Worm (Caenorhabditis elegans): Measurements from ENCODE around the gene str-77.

Gene str-77

DNA sequence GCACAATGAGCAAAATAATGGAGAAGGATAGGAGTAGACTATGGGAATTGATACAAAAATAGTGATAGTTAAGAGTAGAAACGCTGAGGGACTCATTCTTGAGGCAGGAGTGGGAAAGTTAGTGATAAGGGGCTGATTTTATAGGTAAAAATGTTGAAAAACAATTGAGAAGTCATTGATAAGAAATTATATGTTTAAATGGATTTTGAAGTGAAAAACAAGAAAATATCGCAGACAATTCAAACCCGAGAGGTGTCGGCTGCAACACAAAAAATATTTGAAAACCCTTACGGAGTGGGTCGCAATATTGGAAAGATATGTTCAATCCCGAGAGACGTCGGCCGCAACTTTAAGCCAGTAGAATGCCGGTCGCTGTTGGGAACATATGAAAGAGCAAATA is 22.0 kb upstream of the str-77 start, which contains the start of gene spp-29:
TSS of gene spp-29 (minus strand) at position 101 of the 400 bp plus-strand sequence.
- TF ChIP-seq tab-1 (GFP tag; IDR thresholded peaks at IDR 0.05) (no peak), ztf-29 (GFP tag; IDR thresholded peaks at IDR 0.05) (no peak), cog-1 (tag; optimal IDR thresholded peaks at IDR 0.05) (no peak), flt-1 (GFP tag; IDR thresholded peaks at IDR 0.05) (no peak), klf-2 (GFP tag; conservative IDR thresholded peaks at IDR 0.05) (no peak), ztf-23 (GFP tag; IDR thresholded peaks at IDR 0.05) (no peak), ref-1 (GFP tag; conservative IDR thresholded peaks at IDR 0.05) (no peak), med-1 (GFP tag; optimal IDR thresholded peaks at IDR 0.05; ENCODE audit: insufficient read depth) (no peak), T22C8.4 (GFP tag; IDR thresholded peaks at IDR 0.05) (no peak)

DNA sequence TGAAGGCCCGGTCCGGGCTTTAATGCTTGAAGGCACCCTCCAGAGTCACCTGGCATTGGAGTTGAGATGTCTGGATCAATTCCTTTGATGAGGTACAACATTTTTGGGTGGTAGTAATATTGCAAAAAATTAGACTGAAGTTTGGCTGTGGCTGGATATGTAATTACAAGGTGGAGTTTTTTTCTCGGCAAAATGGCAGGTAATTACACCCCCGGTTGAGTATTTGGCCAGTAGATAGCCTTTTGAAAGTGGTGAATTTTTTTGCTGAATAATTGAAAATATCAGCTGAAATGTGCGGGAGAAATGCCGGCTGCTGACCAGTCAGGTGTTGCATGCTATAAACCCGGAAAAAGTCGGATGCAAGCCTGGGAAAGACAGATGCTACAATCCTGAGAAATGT is 19.6 kb upstream of the str-77 start, which contains the start of gene Y26G10.4:
TSS of gene Y26G10.4 (minus strand) at position 101 of the 400 bp plus-strand sequence.
- TF ChIP-seq ref-1 (GFP tag; conservative IDR thresholded peaks at IDR 0.05) (no peak), med-1 (GFP tag; optimal IDR thresholded peaks at IDR 0.05; ENCODE audit: insufficient read depth) (no peak), klf-2 (GFP tag; conservative IDR thresholded peaks at IDR 0.05) (no peak), T22C8.4 (GFP tag; IDR thresholded peaks at IDR 0.05) (no peak), ztf-23 (GFP tag; IDR thresholded peaks at IDR 0.05) (no peak), flt-1 (GFP tag; IDR thresholded peaks at IDR 0.05) (no peak), tab-1 (GFP tag; IDR thresholded peaks at IDR 0.05) (no peak), cog-1 (tag; optimal IDR thresholded peaks at IDR 0.05) (no peak), ztf-29 (GFP tag; IDR thresholded peaks at IDR 0.05) (no peak)

DNA sequence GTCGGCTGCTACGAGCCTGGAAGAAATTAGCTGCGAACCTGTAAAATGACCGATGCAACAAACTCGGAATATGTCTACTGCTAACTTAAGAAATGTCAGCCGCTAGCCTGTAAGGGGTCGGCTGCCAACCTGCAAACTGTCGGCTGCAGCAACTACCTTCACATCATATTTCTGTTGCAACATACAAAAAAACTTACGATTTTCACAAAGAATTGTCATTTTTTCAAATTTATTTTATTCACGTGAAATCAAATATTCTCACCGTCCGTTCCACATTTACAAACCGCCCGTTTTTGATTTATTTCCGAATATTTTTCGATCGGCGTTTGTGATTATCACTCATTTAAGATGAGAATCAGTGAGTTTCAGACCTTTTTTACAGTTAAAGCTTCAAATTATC is 19.1 kb upstream of the str-77 start, which contains the start of gene Y26G10.6:
TSS of gene Y26G10.6 (plus strand) at position 301 of the 400 bp plus-strand sequence.
- TF ChIP-seq ztf-29 (GFP tag; IDR thresholded peaks at IDR 0.05) = no peak
- TF ChIP-seq ref-1 (GFP tag; conservative IDR thresholded peaks at IDR 0.05) = no peak
- no peak for TF ChIP-seq klf-2 (GFP tag; conservative IDR thresholded peaks at IDR 0.05)
- TF ChIP-seq cog-1 (tag; optimal IDR thresholded peaks at IDR 0.05) = no peak
- no peak for TF ChIP-seq med-1 (GFP tag; optimal IDR thresholded peaks at IDR 0.05; ENCODE audit: insufficient read depth)
- TF ChIP-seq T22C8.4 (GFP tag; IDR thresholded peaks at IDR 0.05) = no peak
- no peak for TF ChIP-seq ztf-23 (GFP tag; IDR thresholded peaks at IDR 0.05)
- no peak for TF ChIP-seq tab-1 (GFP tag; IDR thresholded peaks at IDR 0.05)
- TF ChIP-seq flt-1 (GFP tag; IDR thresholded peaks at IDR 0.05) = no peak

DNA sequence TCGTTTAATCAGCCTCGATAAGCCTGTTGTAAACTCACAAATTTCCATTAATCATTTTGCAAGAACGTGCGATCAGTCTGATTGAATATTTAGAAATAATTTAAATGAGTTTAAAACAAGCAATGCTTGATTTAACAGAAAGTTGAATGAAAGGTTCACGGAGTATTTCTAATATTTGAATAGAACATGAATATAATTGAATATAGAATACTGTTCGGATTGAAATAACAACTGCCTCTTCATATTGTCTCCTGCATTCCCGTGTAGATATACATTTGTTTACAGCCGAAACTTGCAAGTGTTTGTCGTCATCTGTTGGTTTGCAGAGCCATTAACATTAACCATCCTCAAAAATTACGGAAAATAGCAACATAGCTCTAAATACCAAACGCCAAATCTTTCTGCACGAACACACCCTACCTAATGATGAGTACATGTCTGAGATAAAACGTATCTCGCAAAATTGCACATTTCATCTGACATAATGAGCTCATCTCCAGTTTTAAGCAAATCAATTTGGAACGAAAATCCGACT is 18.0 kb upstream of the str-77 start, which contains the start of the genes Y26G10.5 and srh-32:
TSS of gene Y26G10.5 (minus strand) at position 101 of the 535 bp plus-strand sequence.
TSS of gene srh-32 (plus strand) at position 485 of the 535 bp plus-strand sequence.
- TF ChIP-seq cog-1 (tag; optimal IDR thresholded peaks at IDR 0.05) = no peak
- TF ChIP-seq klf-2 (GFP tag; conservative IDR thresholded peaks at IDR 0.05) = no peak
- TF ChIP-seq ref-1 (GFP tag; conservative IDR thresholded peaks at IDR 0.05) = no peak
- no peak for TF ChIP-seq med-1 (GFP tag; optimal IDR thresholded peaks at IDR 0.05; ENCODE audit: insufficient read depth)

DNA sequence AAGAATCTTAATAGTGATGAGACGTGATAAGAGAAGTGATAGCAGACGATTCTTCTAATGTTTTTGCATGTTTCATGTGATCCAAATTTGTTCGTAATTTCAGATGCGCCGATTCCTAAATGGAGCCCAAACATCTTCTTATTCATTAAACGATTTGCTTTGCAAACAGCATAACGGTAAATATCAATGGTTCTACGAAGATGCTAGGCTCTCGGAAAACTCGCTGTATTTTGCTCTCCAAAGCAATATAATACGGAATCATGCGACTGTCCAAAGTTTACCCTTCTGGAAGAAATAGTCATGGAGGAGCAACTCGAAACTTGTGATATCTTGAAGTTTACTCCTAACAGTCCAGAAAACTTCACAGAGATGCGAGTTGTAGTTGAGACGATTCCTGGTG is 12.9 kb upstream of the str-77 start, which contains the start of gene W06D12.6:
TSS of gene W06D12.6 (plus strand) at position 301 of the 400 bp plus-strand sequence.
- no peak for TF ChIP-seq ref-1 (GFP tag; conservative IDR thresholded peaks at IDR 0.05)
- no peak for TF ChIP-seq ztf-29 (GFP tag; IDR thresholded peaks at IDR 0.05)
- TF ChIP-seq med-1 (GFP tag; optimal IDR thresholded peaks at IDR 0.05; ENCODE audit: insufficient read depth) = no peak
- TF ChIP-seq ztf-23 (GFP tag; IDR thresholded peaks at IDR 0.05) = no peak
- no peak for TF ChIP-seq tab-1 (GFP tag; IDR thresholded peaks at IDR 0.05)
- no peak for TF ChIP-seq T22C8.4 (GFP tag; IDR thresholded peaks at IDR 0.05)

DNA sequence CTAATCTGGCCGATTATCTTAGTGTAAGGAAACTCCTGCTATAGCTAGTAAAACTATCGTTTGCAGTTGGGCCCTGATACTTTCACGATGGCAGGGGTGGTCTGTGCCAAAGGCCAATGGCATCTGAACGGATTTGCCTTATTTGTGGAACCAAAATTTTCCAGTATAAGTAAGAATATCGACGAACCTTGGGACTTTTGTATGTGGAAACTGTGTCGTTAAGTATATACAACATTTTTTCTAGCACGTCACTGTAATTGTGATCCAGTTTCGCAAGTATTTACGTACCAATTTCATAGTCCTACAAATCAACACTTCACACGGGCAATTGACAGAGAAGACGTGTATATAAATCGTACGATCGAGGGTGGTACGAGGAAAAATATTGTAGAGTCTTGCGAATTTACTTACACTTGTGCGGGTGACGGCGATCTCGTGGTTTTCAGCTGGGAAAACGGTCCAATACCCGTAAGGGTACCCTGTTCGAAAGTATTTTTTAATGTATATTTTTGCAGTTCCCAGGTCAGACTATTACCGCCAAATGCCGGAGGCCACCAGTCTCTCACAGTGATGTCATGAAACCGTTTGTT is 12.4 kb upstream of the str-77 start:
- TF ChIP-seq ref-1 (GFP tag; conservative IDR thresholded peaks at IDR 0.05) (no peak), med-1 (GFP tag; optimal IDR thresholded peaks at IDR 0.05; ENCODE audit: insufficient read depth) (no peak), klf-2 (GFP tag; conservative IDR thresholded peaks at IDR 0.05) (no peak)

DNA sequence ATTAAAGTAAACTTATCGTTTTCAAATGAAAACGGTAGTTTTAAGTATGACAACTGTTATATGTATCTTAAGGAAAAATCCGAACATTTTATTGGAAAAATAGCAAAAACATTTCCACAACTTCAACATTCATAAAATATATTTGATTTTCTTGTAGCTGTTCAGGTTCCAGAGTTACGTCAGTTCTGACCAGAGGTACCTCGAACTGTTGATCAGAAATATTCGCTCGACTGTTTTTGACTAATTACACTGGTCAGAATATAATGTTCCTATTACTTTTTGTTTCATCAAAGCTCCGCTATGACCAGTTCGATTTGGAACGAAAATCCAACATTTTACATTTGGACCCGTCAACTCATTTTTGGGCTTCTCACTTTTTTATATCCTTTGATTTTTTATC is 11.7 kb upstream of the str-77 start, which contains the start of gene srh-31:
TSS of gene srh-31 (plus strand) at position 301 of the 400 bp plus-strand sequence.
- TF ChIP-seq ztf-23 (GFP tag; IDR thresholded peaks at IDR 0.05) = no peak
- no peak for TF ChIP-seq tab-1 (GFP tag; IDR thresholded peaks at IDR 0.05)
- no peak for TF ChIP-seq ref-1 (GFP tag; conservative IDR thresholded peaks at IDR 0.05)

DNA sequence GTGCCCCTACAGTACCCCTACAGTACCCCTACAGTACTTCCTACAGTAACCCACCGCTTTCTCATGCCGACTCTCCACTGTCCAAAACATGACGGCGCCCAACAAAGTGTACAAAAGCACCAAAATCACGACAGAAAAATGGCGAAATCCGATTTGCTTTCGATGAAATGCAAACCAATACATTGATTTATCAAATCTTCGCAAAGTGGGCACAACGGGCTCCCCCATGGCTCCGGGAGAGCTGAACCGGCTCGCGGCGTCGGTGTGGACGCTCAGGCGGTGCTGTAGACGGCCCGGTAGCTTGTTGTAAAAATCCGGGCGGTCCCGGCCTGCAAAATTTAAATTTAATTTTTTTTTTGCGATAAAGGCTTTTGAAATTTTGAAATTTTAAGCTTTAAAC is 6.4 kb upstream of the str-77 start:
- no peak for TF ChIP-seq klf-2 (GFP tag; conservative IDR thresholded peaks at IDR 0.05)
- no peak for TF ChIP-seq ztf-29 (GFP tag; IDR thresholded peaks at IDR 0.05)
- TF ChIP-seq tab-1 (GFP tag; IDR thresholded peaks at IDR 0.05) = no peak
- TF ChIP-seq ref-1 (GFP tag; conservative IDR thresholded peaks at IDR 0.05) = no peak
- TF ChIP-seq T22C8.4 (GFP tag; IDR thresholded peaks at IDR 0.05) = no peak
- TF ChIP-seq flt-1 (GFP tag; IDR thresholded peaks at IDR 0.05) = no peak
- TF ChIP-seq med-1 (GFP tag; optimal IDR thresholded peaks at IDR 0.05; ENCODE audit: insufficient read depth) = no peak
- TF ChIP-seq cog-1 (tag; optimal IDR thresholded peaks at IDR 0.05) = no peak
- TF ChIP-seq ztf-23 (GFP tag; IDR thresholded peaks at IDR 0.05) = no peak

DNA sequence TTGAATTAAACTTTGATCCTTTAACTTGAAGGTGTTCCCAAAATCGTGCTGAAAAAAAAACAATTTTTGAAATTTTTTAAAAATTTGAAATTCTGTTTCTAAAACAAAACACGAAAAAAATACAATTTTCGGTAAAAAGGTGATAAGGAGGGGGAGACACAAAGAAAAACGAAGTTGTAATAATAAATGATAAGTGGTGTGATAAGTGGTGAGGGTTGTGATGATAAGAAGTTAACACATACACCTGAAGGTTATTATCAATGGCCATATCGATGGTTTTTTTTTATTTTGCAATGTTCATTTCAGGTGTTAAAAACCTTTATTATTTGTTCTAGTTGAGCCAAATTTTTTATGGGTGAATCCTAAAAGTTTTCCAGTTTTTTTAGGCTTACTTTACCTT is 4.4 kb upstream of the str-77 start, which contains the start of gene twk-33:
TSS of gene twk-33 (minus strand) at position 48 of the 400 bp plus-strand sequence.
- TF ChIP-seq klf-2 (GFP tag; conservative IDR thresholded peaks at IDR 0.05) = no peak

DNA sequence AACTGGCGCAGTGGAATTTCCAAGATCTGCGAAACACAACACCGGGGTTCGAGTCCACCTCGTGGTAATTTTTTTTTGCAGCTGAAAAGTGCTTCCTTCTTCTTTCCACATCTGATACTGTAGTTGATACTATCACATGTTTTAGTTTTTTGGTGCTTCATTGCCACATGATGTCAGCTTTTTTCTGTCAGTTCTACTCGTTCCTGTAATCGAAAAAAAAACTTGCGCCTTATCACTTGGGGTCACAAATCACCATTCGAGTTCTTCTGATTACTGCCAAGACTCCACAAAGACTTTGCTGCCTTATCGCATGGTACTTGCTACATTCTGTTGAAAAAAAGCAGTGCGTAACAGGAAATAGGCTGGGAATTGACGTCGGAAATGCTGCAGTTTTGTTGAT is 3.0 kb downstream of the str-77 start:
- TF ChIP-seq ztf-23 (GFP tag; IDR thresholded peaks at IDR 0.05) = no peak
- no peak for TF ChIP-seq med-1 (GFP tag; optimal IDR thresholded peaks at IDR 0.05; ENCODE audit: insufficient read depth)
- no peak for TF ChIP-seq ztf-29 (GFP tag; IDR thresholded peaks at IDR 0.05)
- no peak for TF ChIP-seq ref-1 (GFP tag; conservative IDR thresholded peaks at IDR 0.05)
- no peak for TF ChIP-seq T22C8.4 (GFP tag; IDR thresholded peaks at IDR 0.05)
- TF ChIP-seq tab-1 (GFP tag; IDR thresholded peaks at IDR 0.05) = no peak
- no peak for TF ChIP-seq flt-1 (GFP tag; IDR thresholded peaks at IDR 0.05)
- no peak for TF ChIP-seq klf-2 (GFP tag; conservative IDR thresholded peaks at IDR 0.05)
- no peak for TF ChIP-seq cog-1 (tag; optimal IDR thresholded peaks at IDR 0.05)

All from whole organism, midembryonic.